Fruit fly (Drosophila melanogaster): ENCODE results near the gene CG32579.
A peak's percentile ranks its signal among the peaks of the same experiment; 100 is the strongest.

The CG32579 gene

DNA sequence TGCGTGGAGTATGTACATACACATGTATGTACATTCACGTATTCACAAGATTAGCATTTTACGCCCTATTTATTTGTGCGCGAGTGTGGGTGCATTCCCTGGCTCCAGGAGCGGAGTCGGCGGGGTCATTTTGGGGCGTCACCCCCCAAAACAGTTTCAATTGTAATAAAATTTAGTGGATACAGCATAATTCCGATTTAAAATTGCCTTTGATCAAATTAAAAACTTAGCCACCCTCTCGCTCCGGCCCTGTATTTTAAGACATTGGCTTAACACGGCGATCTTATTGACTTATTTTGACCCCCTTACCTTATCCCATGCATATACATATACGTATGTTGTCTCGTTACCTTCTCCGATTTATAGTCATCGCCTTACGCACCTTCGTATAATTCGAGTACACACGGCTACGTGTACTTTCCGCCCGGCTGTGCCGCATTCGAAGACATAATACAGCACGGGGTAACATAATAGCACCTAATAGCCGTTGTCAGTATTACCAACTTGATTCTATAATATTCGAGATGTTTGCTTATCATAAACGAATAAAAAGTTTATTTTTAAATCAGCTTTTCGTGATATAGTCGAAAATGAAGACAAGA lies 43.6 kb upstream of the CG32579 start (continued):
- TF ChIP-seq lola (GFP tag; optimal IDR thresholded peaks at IDR 0.05) (peak in 1 of 3 experiments; percentile 47), CG8478 (optimal IDR thresholded peaks at IDR 0.05) (no peak), nerfin-1 (tag; optimal IDR thresholded peaks at IDR 0.05) (peak; percentile 58), grn (GFP tag; optimal IDR thresholded peaks at IDR 0.05) (no peak), Sry-β (GFP tag; optimal IDR thresholded peaks at IDR 0.05) (no peak), CG8089 (GFP tag; optimal IDR thresholded peaks at IDR 0.05) (peak; percentile 71), gcm2 (GFP tag; optimal IDR thresholded peaks at IDR 0.05) (peak; percentile 56), CG30431 (GFP tag; optimal IDR thresholded peaks at IDR 0.05) (peak; percentile 69), dan (GFP tag; IDR thresholded peaks at IDR 0.05) (no peak; the same call in 1 of the 2 replicates), GATAe (GFP tag; conservative IDR thresholded peaks at IDR 0.05) (no peak), CG3407 (GFP tag; optimal IDR thresholded peaks at IDR 0.05) (peak; percentile 61), CG11723 (GFP tag; optimal IDR thresholded peaks at IDR 0.05) (peak; percentile 40), Mes4 (GFP tag; optimal IDR thresholded peaks at IDR 0.05) (peak; percentile 42), Pdp1 (GFP tag; optimal IDR thresholded peaks at IDR 0.05) (peak; percentile 74 to 94), az2 (GFP tag; optimal IDR thresholded peaks at IDR 0.05) (peak; percentile 78), ro (GFP tag; IDR thresholded peaks at IDR 0.05) (peak; percentile 77), Optix (GFP tag; IDR thresholded peaks at IDR 0.05) (peak; percentile 88), CG12236 (GFP tag; optimal IDR thresholded peaks at IDR 0.05) (peak; percentile 24), ssp (GFP tag; IDR thresholded peaks at IDR 0.05) (peak; percentile 85), Ada2b (GFP tag; IDR thresholded peaks at IDR 0.05) (peak; percentile 85), CG4820 (GFP tag; optimal IDR thresholded peaks at IDR 0.05) (peak; percentile 79), BtbVII (GFP tag; optimal IDR thresholded peaks at IDR 0.05) (peak; percentile 48), Stat92E (GFP tag; optimal IDR thresholded peaks at IDR 0.05) (no peak), Asciz (GFP tag; optimal IDR thresholded peaks at IDR 0.05) (peak; percentile 57), Fer3 (tag; optimal IDR thresholded peaks at IDR 0.05) (peak; percentile 75), CG4424 (GFP tag; optimal IDR thresholded peaks at IDR 0.05) (peak; percentile 85), toy (GFP tag; IDR thresholded peaks at IDR 0.05) (peak; percentile 67), Lim3 (GFP tag; IDR thresholded peaks at IDR 0.05) (peak; percentile 58; the same call in 1 of the 2 replicates), dm (GFP tag; optimal IDR thresholded peaks at IDR 0.05) (peak; percentile 43), sc (optimal IDR thresholded peaks at IDR 0.05) (no peak), sc (GFP tag; optimal IDR thresholded peaks at IDR 0.05) (peak; percentile 26), Ssrp (tag; optimal IDR thresholded peaks at IDR 0.05) (peak; percentile 75), dmrt11E (tag; optimal IDR thresholded peaks at IDR 0.05) (peak; percentile 61), Side (GFP tag; optimal IDR thresholded peaks at IDR 0.05) (peak; percentile 81), p53 (GFP tag; optimal IDR thresholded peaks at IDR 0.05) (peak; percentile 77), Gsc (GFP tag; IDR thresholded peaks at IDR 0.05) (no peak; the same call in 1 of the 2 replicates), CG13296 (GFP tag; optimal IDR thresholded peaks at IDR 0.05) (peak; percentile 61), tup (GFP tag; optimal IDR thresholded peaks at IDR 0.05) (peak; percentile 44), CG3995 (GFP tag; optimal IDR thresholded peaks at IDR 0.05) (peak; percentile 33), CG10431 (GFP tag; optimal IDR thresholded peaks at IDR 0.05) (no peak), Mad (GFP tag; optimal IDR thresholded peaks at IDR 0.05) (peak; percentile 45), ash1 (GFP tag; optimal IDR thresholded peaks at IDR 0.05) (peak; percentile 39), CG14965 (GFP tag; optimal IDR thresholded peaks at IDR 0.05; ENCODE audit: borderline replicate concordance) (peak; percentile 19), shn (GFP tag; optimal IDR thresholded peaks at IDR 0.05) (peak; percentile 73), yki (optimal IDR thresholded peaks at IDR 0.05) (no peak), pho (GFP tag; optimal IDR thresholded peaks at IDR 0.05) (peak; percentile 55), Med (GFP tag) (peak; percentile 94), Poxn (GFP tag; IDR thresholded peaks at IDR 0.05) (peak; percentile 74), eve (GFP tag; optimal IDR thresholded peaks at IDR 0.05) (peak in 1 of 2 experiments; percentile 84), CG4707 (GFP tag; optimal IDR thresholded peaks at IDR 0.05) (peak; percentile 37), maf-S (GFP tag; optimal IDR thresholded peaks at IDR 0.05) (peak; percentile 55)
